Worm (Caenorhabditis elegans) whole organism, midembryonic: Measurements from ENCODE around the gene inx-1.

ENCODE experiments used
- flt-1 ChIP-seq: fragments of 200-800 bp; sonication (Bioruptor generic); IDR thresholded peaks from 2 replicates; pipeline ENCODE4 v1.3.6; 2022; ENCODE audit warnings: missing genetic modification characterization, missing compliant biosample characterization
- ref-1 ChIP-seq: fragments of 200-800 bp; sonication (Bioruptor generic); conservative IDR thresholded peaks from 2 replicates; pipeline ENCODE4 v1.3.6; 2022; ENCODE audit warnings: missing genetic modification reagents, missing genetic modification characterization, missing compliant biosample characterization

DNA sequence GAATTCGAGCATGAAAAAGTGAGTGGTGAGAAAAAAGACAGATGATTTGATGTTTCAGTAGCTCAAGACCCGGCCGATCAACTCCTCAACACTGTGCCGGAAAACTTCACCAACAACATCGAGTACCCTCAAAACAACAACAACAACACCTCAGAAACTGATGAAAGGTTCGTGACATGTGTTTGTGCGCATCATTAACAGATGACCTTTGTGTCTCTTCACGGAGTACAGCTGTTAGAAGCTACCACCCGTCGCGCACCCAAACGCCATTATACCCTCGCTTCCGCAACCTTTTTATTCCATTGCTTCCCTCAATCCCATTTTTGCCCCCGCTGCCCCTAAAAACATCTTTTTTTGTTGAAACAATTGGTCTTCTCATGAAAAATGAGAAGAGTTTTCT lies 40.9 kb downstream of the inx-1 start:
- TF ChIP-seq ref-1 (GFP tag; lab: Robert Waterston, UW) (no peak), flt-1 (GFP tag; lab: Robert Waterston, UW) (no peak)
